Worm (Caenorhabditis elegans) whole organism, L2 larva: Measurements from ENCODE around the gene K03H1.9.
A peak's percentile ranks its signal among the peaks of the same experiment; 100 is the strongest.

Experiments
- C34F6.9 ChIP-seq: fragments of 150-350 bp; optimal IDR thresholded peaks from 2 replicates; lab custom pipeline; 2014; ENCODE audit warnings: missing biosample characterization, missing genetic modification characterization
- F13H6.1 ChIP-seq: sonication (generic microtip); optimal IDR thresholded peaks from 2 replicates; lab custom pipeline; 2016; ENCODE audit warnings: missing genetic modification characterization, missing compliant biosample characterization
- Y55F3AM.14 ChIP-seq: fragments of 200-800 bp; sonication (Bioruptor generic); optimal IDR thresholded peaks from 2 replicates; lab custom pipeline; 2018; ENCODE audit warnings: mild to moderate bottlenecking, missing genetic modification characterization, missing compliant biosample characterization
- ZK546.5 ChIP-seq: sonication (generic microtip); optimal IDR thresholded peaks from 2 replicates; lab custom pipeline; 2017; ENCODE audit warnings: missing biosample characterization, missing genetic modification characterization
- alr-1 ChIP-seq: fragments of 150-350 bp; optimal IDR thresholded peaks from 2 replicates; lab custom pipeline; 2014; ENCODE audit warnings: missing biosample characterization, missing genetic modification characterization
- aly-2 ChIP-seq: fragments of 150-350 bp; optimal IDR thresholded peaks from 2 replicates; lab custom pipeline; 2014; ENCODE audit warnings: missing biosample characterization, missing genetic modification characterization
- blmp-1 ChIP-seq: sonication (generic microtip); optimal IDR thresholded peaks from 2 replicates; lab custom pipeline; 2017; ENCODE audit warnings: missing genetic modification characterization, mild to moderate bottlenecking, missing compliant biosample characterization, antibody characterized with exemption, moderate library complexity; ENCODE audit not compliant: insufficient read depth
- ceh-16 ChIP-seq: fragments of 150-350 bp; optimal IDR thresholded peaks from 2 replicates; lab custom pipeline; 2014; ENCODE audit warnings: missing biosample characterization, missing genetic modification characterization
- crh-2 ChIP-seq: sonication (generic microtip); optimal IDR thresholded peaks from 2 replicates; lab custom pipeline; 2017; ENCODE audit warnings: missing biosample characterization, missing genetic modification characterization
- dmd-4 ChIP-seq: sonication (generic microtip); optimal IDR thresholded peaks from 2 replicates; lab custom pipeline; 2017; ENCODE audit warnings: missing biosample characterization, missing genetic modification characterization
- egl-27 ChIP-seq: sonication (generic microtip); optimal IDR thresholded peaks from 3 replicates; lab custom pipeline; 2017; ENCODE audit warnings: missing biosample characterization, missing genetic modification reagents, missing genetic modification characterization
- elt-1 ChIP-seq: fragments of 150-350 bp; optimal IDR thresholded peaks from 2 replicates; lab custom pipeline; 2014; ENCODE audit warnings: missing biosample characterization, missing genetic modification characterization
- elt-3 ChIP-seq: sonication (generic microtip); optimal IDR thresholded peaks from 2 replicates; lab custom pipeline; 2017; ENCODE audit warnings: missing biosample characterization, missing genetic modification characterization
- fos-1 ChIP-seq: fragments of 150-350 bp; optimal IDR thresholded peaks from 2 replicates; lab custom pipeline; 2014; ENCODE audit warnings: missing biosample characterization, missing genetic modification characterization
- gmeb-1 ChIP-seq: fragments of 150-350 bp; optimal IDR thresholded peaks from 2 replicates; lab custom pipeline; 2014; ENCODE audit warnings: missing biosample characterization, missing genetic modification characterization
- lin-11 ChIP-seq: fragments of 150-350 bp; sonication (generic microtip); optimal IDR thresholded peaks from 2 replicates; lab custom pipeline; 2014; ENCODE audit warnings: missing biosample characterization, missing genetic modification characterization, inconsistent platforms, mixed read lengths
- lin-13 ChIP-seq: fragments of 150-350 bp; optimal IDR thresholded peaks from 2 replicates; lab custom pipeline; 2014; ENCODE audit warnings: missing biosample characterization, missing genetic modification reagents, missing genetic modification characterization
- lin-39 ChIP-seq: fragments of 150-350 bp; optimal IDR thresholded peaks from 2 replicates; lab custom pipeline; 2014; ENCODE audit warnings: missing biosample characterization, missing genetic modification reagents, missing genetic modification characterization
- lsy-2 ChIP-seq, 2 experiments: fragments of 150-350 bp in 1 of 2; sonication (generic microtip) in 1 of 2; optimal IDR thresholded peaks; 2 replicates each; lab custom pipeline; 2014 to 2017; ENCODE audit warnings: missing biosample characterization in 2 of 2, missing genetic modification characterization in 2 of 2
- mab-5 ChIP-seq: fragments of 150-350 bp; optimal IDR thresholded peaks from 2 replicates; lab custom pipeline; 2014; ENCODE audit warnings: missing biosample characterization, missing genetic modification characterization
- mbf-1 ChIP-seq: sonication (generic microtip); optimal IDR thresholded peaks from 2 replicates; lab custom pipeline; 2017; ENCODE audit warnings: missing biosample characterization, missing genetic modification characterization
- mdl-1 ChIP-seq, 2 experiments: fragments of 150-350 bp in 1 of 2; sonication (generic microtip) in 1 of 2; optimal IDR thresholded peaks; 2 replicates each; lab custom pipeline; 2017; ENCODE audit warnings: missing biosample characterization in 2 of 2, missing genetic modification characterization in 2 of 2
- nhr-10 ChIP-seq: sonication (generic microtip); optimal IDR thresholded peaks from 2 replicates; lab custom pipeline; 2017; ENCODE audit warnings: missing biosample characterization, missing genetic modification characterization
- nhr-12 ChIP-seq: fragments of 150-350 bp; optimal IDR thresholded peaks from 2 replicates; lab custom pipeline; 2014; ENCODE audit warnings: missing biosample characterization, missing genetic modification characterization
- nhr-129 ChIP-seq: fragments of 150-350 bp; optimal IDR thresholded peaks from 2 replicates; lab custom pipeline; 2014; ENCODE audit warnings: missing biosample characterization, missing genetic modification characterization
- nhr-21 ChIP-seq: fragments of 150-350 bp; optimal IDR thresholded peaks from 2 replicates; lab custom pipeline; 2014; ENCODE audit warnings: missing biosample characterization, missing genetic modification characterization
- nhr-23 ChIP-seq: fragments of 150-350 bp; optimal IDR thresholded peaks from 2 replicates; lab custom pipeline; 2014; ENCODE audit warnings: missing biosample characterization, missing genetic modification reagents, missing genetic modification characterization
- nhr-25 ChIP-seq: fragments of 150-350 bp; sonication (generic microtip); optimal IDR thresholded peaks from 3 replicates; lab custom pipeline; 2014; ENCODE audit warnings: missing biosample characterization, missing genetic modification characterization
- nhr-77 ChIP-seq: fragments of 150-350 bp; optimal IDR thresholded peaks from 2 replicates; lab custom pipeline; 2014; ENCODE audit warnings: missing biosample characterization, missing genetic modification characterization
- sem-4 ChIP-seq: fragments of 150-350 bp; optimal IDR thresholded peaks from 2 replicates; lab custom pipeline; 2014; ENCODE audit warnings: missing biosample characterization, missing genetic modification reagents, missing genetic modification characterization
- skn-1 ChIP-seq: sonication (generic microtip); optimal IDR thresholded peaks from 2 replicates; lab custom pipeline; 2017; ENCODE audit warnings: missing biosample characterization, missing genetic modification characterization
- sma-3 ChIP-seq: sonication (generic microtip); optimal IDR thresholded peaks from 2 replicates; lab custom pipeline; 2016; ENCODE audit warnings: missing genetic modification reagents, missing genetic modification characterization, missing compliant biosample characterization
- sma-9 ChIP-seq, 2 experiments: fragments of 150-350 bp in 1 of 2; sonication (generic microtip) in 1 of 2; optimal IDR thresholded peaks; 2 replicates each; lab custom pipeline; 2014 to 2016; ENCODE audit warnings: missing genetic modification characterization in 2 of 2, mild to moderate bottlenecking in 1 of 2, missing biosample characterization in 1 of 2, missing compliant biosample characterization in 1 of 2, missing genetic modification reagents in 1 of 2, moderate library complexity in 1 of 2
- snpc-4 ChIP-seq: fragments of 150-350 bp; optimal IDR thresholded peaks from 2 replicates; lab custom pipeline; 2014; ENCODE audit warnings: missing biosample characterization, missing genetic modification characterization
- unc-39 ChIP-seq: fragments of 150-350 bp; optimal IDR thresholded peaks from 2 replicates; lab custom pipeline; 2014; ENCODE audit warnings: missing biosample characterization, missing genetic modification characterization
- unc-55 ChIP-seq: fragments of 150-350 bp; sonication (generic microtip); optimal IDR thresholded peaks from 3 replicates; lab custom pipeline; 2014; ENCODE audit warnings: missing biosample characterization, missing genetic modification reagents, missing genetic modification characterization
- unc-62 ChIP-seq: fragments of 150-350 bp; optimal IDR thresholded peaks from 2 replicates; lab custom pipeline; 2014; ENCODE audit warnings: missing biosample characterization, missing genetic modification reagents, missing genetic modification characterization
- zag-1 ChIP-seq: fragments of 150-350 bp; optimal IDR thresholded peaks from 2 replicates; lab custom pipeline; 2014; ENCODE audit warnings: missing biosample characterization, missing genetic modification characterization
- ztf-1 ChIP-seq: fragments of 200-800 bp; sonication (Bioruptor generic); conservative IDR thresholded peaks from 2 replicates; pipeline ENCODE4 v1.3.6; 2022; ENCODE audit warnings: missing genetic modification characterization, missing compliant biosample characterization
- ztf-11 ChIP-seq: sonication (generic microtip); optimal IDR thresholded peaks from 2 replicates; lab custom pipeline; 2017; ENCODE audit warnings: missing biosample characterization, missing genetic modification characterization
- ztf-4 ChIP-seq: fragments of 150-350 bp; optimal IDR thresholded peaks from 2 replicates; lab custom pipeline; 2014; ENCODE audit warnings: missing biosample characterization, missing genetic modification characterization

The K03H1.9 gene

DNA sequence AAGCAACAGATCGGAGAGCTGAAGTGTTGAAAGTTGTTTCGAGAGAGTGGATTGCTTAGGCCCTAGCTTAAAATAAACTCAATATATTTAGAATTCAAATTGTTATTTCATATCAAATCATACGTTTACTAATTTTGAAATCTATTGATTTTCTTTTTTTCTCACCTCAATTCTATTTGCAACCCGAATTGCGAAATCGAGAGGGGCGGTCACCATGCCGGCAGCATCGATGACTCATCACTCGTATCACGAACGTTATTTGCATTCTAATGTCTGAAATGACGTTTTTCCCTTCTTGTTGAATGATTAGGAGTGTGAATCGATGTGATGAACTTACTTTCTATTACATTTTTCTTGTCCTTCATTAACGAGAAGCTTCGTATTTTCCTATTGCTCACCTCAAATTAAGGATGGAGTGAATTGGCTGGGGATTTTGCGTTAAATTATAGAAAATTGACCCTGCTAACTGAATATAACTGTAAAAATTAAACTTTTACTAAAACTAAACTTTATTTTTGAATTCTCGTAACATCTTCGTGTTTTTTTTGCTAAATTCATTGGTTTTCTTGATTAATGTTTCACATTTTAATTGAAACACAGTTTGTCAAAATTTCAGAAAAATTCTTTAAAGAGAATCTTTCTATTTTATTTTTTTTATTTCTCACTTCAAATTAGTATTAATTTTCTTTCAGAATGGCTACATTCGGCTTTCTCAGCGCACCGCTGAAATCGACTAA lies 15.5 kb upstream of the K03H1.9 start, which contains the start of gene alx-1:
alx-1 (plus strand) TSS at position 687 of the 737 bp plus-strand sequence.
- no peak for TF ChIP-seq unc-55 (GFP tag; lab: Kevin White, UChicago)
- TF ChIP-seq nhr-10 (tag; lab: Kevin White, UChicago), result no peak
- TF ChIP-seq blmp-1, result no peak
- no peak for TF ChIP-seq mbf-1
- no peak for TF ChIP-seq C34F6.9 (tag; lab: Kevin White, UChicago)
- TF ChIP-seq nhr-129 (tag; lab: Kevin White, UChicago), result peak; percentile 8
- no peak for TF ChIP-seq mdl-1 (tag; optimal IDR thresholded peaks at IDR 0.05; lab: Kevin White, UChicago)
- no peak for TF ChIP-seq nhr-12 (tag; lab: Kevin White, UChicago)
- TF ChIP-seq ztf-4 (tag; lab: Kevin White, UChicago), result no peak
- no peak for TF ChIP-seq elt-1 (tag; lab: Kevin White, UChicago)
- TF ChIP-seq dmd-4 (tag; lab: Kevin White, UChicago), result no peak
- TF ChIP-seq sem-4, result no peak
- TF ChIP-seq unc-39 (tag; lab: Kevin White, UChicago), result no peak
- no peak for TF ChIP-seq unc-62 (GFP tag; lab: Kevin White, UChicago)
- no peak for TF ChIP-seq ceh-16 (tag; lab: Kevin White, UChicago)
- TF ChIP-seq mab-5, result no peak
- no peak for TF ChIP-seq nhr-23 (tag; lab: Kevin White, UChicago)
- no peak for TF ChIP-seq nhr-25 (tag; lab: Kevin White, UChicago)
- no peak for TF ChIP-seq nhr-77 (tag; lab: Kevin White, UChicago)
- peak; percentile 99 for TF ChIP-seq fos-1
- no peak for TF ChIP-seq gmeb-1 (tag; lab: Kevin White, UChicago)
- no peak for TF ChIP-seq lin-11
- no peak for TF ChIP-seq egl-27 (tag; lab: Kevin White, UChicago)
- TF ChIP-seq F13H6.1 (tag; lab: Kevin White, UChicago), result no peak
- TF ChIP-seq snpc-4, result no peak
- no peak for TF ChIP-seq aly-2 (tag; lab: Kevin White, UChicago)
- no peak for TF ChIP-seq nhr-21 (tag; lab: Kevin White, UChicago)
- TF ChIP-seq crh-2 (tag; lab: Kevin White, UChicago), result peak; percentile 3
- TF ChIP-seq sma-3 (GFP tag; lab: Kevin White, UChicago), result peak; percentile 1
- no peak for TF ChIP-seq elt-3 (tag; lab: Kevin White, UChicago)
- no peak for TF ChIP-seq skn-1 (tag; lab: Kevin White, UChicago)
- TF ChIP-seq zag-1 (tag; lab: Kevin White, UChicago), result no peak
- TF ChIP-seq ZK546.5 (tag; lab: Kevin White, UChicago), result no peak
- TF ChIP-seq lsy-2 (tag; optimal IDR thresholded peaks at IDR 0.05; lab: Kevin White, UChicago), result no peak

DNA sequence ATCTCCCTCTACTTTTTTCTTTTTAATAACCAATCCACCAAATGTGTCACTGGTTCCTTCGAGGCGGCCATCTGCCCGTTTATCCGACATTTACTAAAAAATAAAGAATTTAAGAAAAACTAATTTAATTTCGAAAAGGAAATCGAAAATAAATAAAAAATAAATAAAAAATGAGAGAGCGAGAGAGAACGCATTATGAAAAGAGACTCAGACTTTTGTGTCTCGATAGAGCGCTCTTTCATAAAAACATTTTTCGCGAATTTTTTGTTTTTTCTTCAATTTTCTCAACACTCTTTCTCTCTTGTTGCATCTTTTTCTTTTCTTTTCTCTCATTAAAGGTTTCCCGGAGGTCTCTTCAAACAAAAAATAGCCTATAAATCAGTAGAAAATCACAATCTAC lies 14.8 kb upstream of the K03H1.9 start, which contains the start of gene mog-1:
mog-1 (minus strand) TSS at position 93 of the 400 bp plus-strand sequence.
- TF ChIP-seq lsy-2 (tag; optimal IDR thresholded peaks at IDR 0.05; lab: Kevin White, UChicago), result peak in 1 of 2 experiments; percentile 34
- TF ChIP-seq C34F6.9 (tag; lab: Kevin White, UChicago), result peak; percentile 66
- TF ChIP-seq fos-1, result peak; percentile 5
- peak; percentile 60 for TF ChIP-seq unc-55 (GFP tag; lab: Kevin White, UChicago)
- TF ChIP-seq snpc-4, result no peak

DNA sequence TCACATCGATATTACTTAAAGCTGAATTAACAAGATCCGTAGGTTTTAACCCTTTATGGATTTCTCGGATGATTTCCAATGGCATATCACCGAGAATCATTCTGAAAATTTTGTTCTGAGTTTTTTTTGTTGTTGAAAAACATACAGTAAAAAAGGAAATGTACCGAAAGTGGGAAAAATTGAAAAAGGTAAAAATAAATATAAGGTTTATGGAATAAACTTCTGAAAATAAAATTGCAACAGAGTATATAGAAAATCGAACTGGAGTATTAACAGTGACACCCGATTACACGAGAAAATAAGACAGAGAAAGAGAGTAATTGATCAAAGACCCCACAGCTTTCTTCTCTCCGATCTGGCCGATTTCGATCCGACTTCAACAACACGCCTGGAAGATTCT lies 10.6 kb upstream of the K03H1.9 start, which contains the start of gene K03H1.11:
K03H1.11 (minus strand) TSS at position 101 of the 400 bp plus-strand sequence.
- no peak for TF ChIP-seq lin-39
- no peak for TF ChIP-seq sma-9 (GFP tag; optimal IDR thresholded peaks at IDR 0.05; lab: Kevin White, UChicago)
- TF ChIP-seq sma-9 (tag; optimal IDR thresholded peaks at IDR 0.05; lab: Kevin White, UChicago), result no peak
- no peak for TF ChIP-seq alr-1 (tag; lab: Kevin White, UChicago)
- no peak for TF ChIP-seq nhr-21 (tag; lab: Kevin White, UChicago)
- no peak for TF ChIP-seq sem-4
- no peak for TF ChIP-seq ztf-1
- no peak for TF ChIP-seq nhr-23 (tag; lab: Kevin White, UChicago)
- TF ChIP-seq elt-1 (tag; lab: Kevin White, UChicago), result no peak
- no peak for TF ChIP-seq lin-13 (GFP tag; lab: Kevin White, UChicago)
- TF ChIP-seq mab-5, result no peak
- TF ChIP-seq Y55F3AM.14, result no peak
- TF ChIP-seq ztf-11 (tag; lab: Kevin White, UChicago), result no peak
- no peak for TF ChIP-seq ceh-16 (tag; lab: Kevin White, UChicago)
